Fruit fly (Drosophila melanogaster) whole organism, embryonic: Measurements from ENCODE around the gene fry.

Experiments used
- Asciz ChIP-seq: fragments of 200-800 bp; sonication (Bioruptor generic); optimal IDR thresholded peaks from 2 replicates; lab custom pipeline; 2017; ENCODE audit warnings: missing biosample characterization, mild to moderate bottlenecking, missing genetic modification characterization, missing genetic modification reagents
- Blimp-1 ChIP-seq: fragments of 200-800 bp; sonication (Bioruptor generic); optimal IDR thresholded peaks from 3 replicates; lab custom pipeline; 2018; ENCODE audit warnings: missing biosample characterization, missing genetic modification characterization, mild to moderate bottlenecking, moderate library complexity, missing genetic modification reagents
- CG11247 ChIP-seq: fragments of 200-800 bp; sonication (Bioruptor generic); IDR thresholded peaks from 2 replicates; pipeline ENCODE4 v1.3.6; 2022; ENCODE audit warnings: missing biosample characterization, missing genetic modification characterization
- CG12071 ChIP-seq: fragments of 200-800 bp; sonication (Bioruptor generic); optimal IDR thresholded peaks from 3 replicates; lab custom pipeline; 2018; ENCODE audit warnings: missing biosample characterization, mild to moderate bottlenecking, missing genetic modification characterization
- CG12104 ChIP-seq: fragments of 200-800 bp; sonication (Bioruptor generic); optimal IDR thresholded peaks from 3 replicates; lab custom pipeline; 2016; ENCODE audit warnings: missing biosample characterization, missing genetic modification characterization
- CG12299 ChIP-seq: fragments of 200-800 bp; sonication (Bioruptor generic); optimal IDR thresholded peaks from 2 replicates; lab custom pipeline; 2018; ENCODE audit warnings: missing biosample characterization, mild to moderate bottlenecking, missing genetic modification characterization
- CG13894 ChIP-seq: fragments of 200-800 bp; sonication (Bioruptor generic); optimal IDR thresholded peaks from 3 replicates; lab custom pipeline; 2018; ENCODE audit warnings: missing biosample characterization, mild to moderate bottlenecking, missing genetic modification characterization, moderate library complexity
- CG1602 ChIP-seq: fragments of 200-800 bp; sonication (Bioruptor generic); optimal IDR thresholded peaks from 3 replicates; lab custom pipeline; 2016; ENCODE audit warnings: missing biosample characterization, missing genetic modification characterization
- CG17186 ChIP-seq: fragments of 200-800 bp; sonication (Bioruptor generic); optimal IDR thresholded peaks from 3 replicates; lab custom pipeline; 2017; ENCODE audit warnings: missing biosample characterization, missing genetic modification reagents, missing genetic modification characterization
- CG17385 ChIP-seq: fragments of 200-800 bp; sonication (Bioruptor generic); optimal IDR thresholded peaks from 3 replicates; lab custom pipeline; 2018; ENCODE audit warnings: missing biosample characterization, mild to moderate bottlenecking, missing genetic modification characterization
- CG17568 ChIP-seq: fragments of 200-800 bp; sonication (Bioruptor generic); optimal IDR thresholded peaks from 2 replicates; lab custom pipeline; 2018; ENCODE audit warnings: missing biosample characterization, mild to moderate bottlenecking, missing genetic modification characterization, moderate library complexity
- CG17612 ChIP-seq: fragments of 200-800 bp; sonication (Bioruptor generic); IDR thresholded peaks from 2 replicates; pipeline ENCODE4 v1.3.6; 2022; ENCODE audit warnings: missing biosample characterization, missing genetic modification characterization
- CG17912 ChIP-seq: fragments of 200-800 bp; sonication (Bioruptor generic); optimal IDR thresholded peaks from 2 replicates; lab custom pipeline; 2018; ENCODE audit warnings: missing biosample characterization, mild to moderate bottlenecking, missing genetic modification characterization
- CG2199 ChIP-seq: fragments of 200-800 bp; sonication (Bioruptor generic); IDR thresholded peaks from 3 replicates; pipeline ENCODE4 v1.3.6; 2022; ENCODE audit warnings: missing biosample characterization, missing genetic modification characterization
- CG2875 ChIP-seq: fragments of 200-800 bp; sonication (Bioruptor generic); optimal IDR thresholded peaks from 2 replicates; lab custom pipeline; 2017; ENCODE audit warnings: missing biosample characterization, mild to moderate bottlenecking, missing genetic modification characterization, missing genetic modification reagents
- CG30403 ChIP-seq: fragments of 200-800 bp; sonication (Bioruptor generic); optimal IDR thresholded peaks from 3 replicates; lab custom pipeline; 2016; ENCODE audit warnings: missing biosample characterization, missing genetic modification characterization
- CG3726 ChIP-seq: fragments of 200-800 bp; sonication (Bioruptor generic); IDR thresholded peaks from 3 replicates; pipeline ENCODE4, ENCODE4 v1.3.6; 2022; ENCODE audit warnings: missing biosample characterization, missing genetic modification characterization
- CG3847 ChIP-seq: fragments of 200-800 bp; sonication (Bioruptor generic); IDR thresholded peaks from 2 replicates; pipeline ENCODE4 v1.3.6; 2022; ENCODE audit warnings: missing biosample characterization, missing genetic modification characterization
- CG43689 ChIP-seq: fragments of 200-800 bp; sonication (Bioruptor generic); IDR thresholded peaks from 2 replicates; pipeline ENCODE4 v1.3.6; 2022; ENCODE audit warnings: missing biosample characterization, missing genetic modification characterization
- CG4617 ChIP-seq: fragments of 200-800 bp; sonication (Bioruptor generic); optimal IDR thresholded peaks from 3 replicates; lab custom pipeline; 2016; ENCODE audit warnings: missing biosample characterization, missing genetic modification characterization, borderline replicate concordance
- CG8290 ChIP-seq, 3 experiments: fragments of 200-800 bp; sonication (Bioruptor generic); optimal IDR thresholded peaks; 2 replicates each; lab custom pipeline; 2016 to 2019; ENCODE audit warnings: missing biosample characterization in 3 of 3, missing genetic modification characterization in 3 of 3, mild to moderate bottlenecking in 2 of 3, moderate library complexity in 1 of 3
- CG9727 ChIP-seq: fragments of 200-800 bp; sonication (Bioruptor generic); optimal IDR thresholded peaks from 3 replicates; lab custom pipeline; 2017; ENCODE audit warnings: missing biosample characterization, mild to moderate bottlenecking, missing genetic modification characterization
- D19B ChIP-seq: fragments of 200-800 bp; sonication (Bioruptor generic); optimal IDR thresholded peaks from 2 replicates; lab custom pipeline; 2017; ENCODE audit warnings: missing biosample characterization, mild to moderate bottlenecking, missing genetic modification characterization
- Deaf1 ChIP-seq: fragments of 200-800 bp; optimal IDR thresholded peaks from 3 replicates; lab custom pipeline; 2019; ENCODE audit warnings: missing biosample characterization, mild to moderate bottlenecking, missing genetic modification characterization, moderate library complexity
- Doc2 ChIP-seq: fragments of 200-800 bp; sonication (Bioruptor generic); IDR thresholded peaks from 2 replicates; pipeline ENCODE4 v1.3.6; 2022; ENCODE audit warnings: missing biosample characterization, missing genetic modification characterization
- Ets65A ChIP-seq: fragments of 200-800 bp; sonication (Bioruptor generic); peaks from one replicate; lab custom pipeline; 2016; ENCODE audit warnings: missing biosample characterization, missing genetic modification characterization
- Ets97D ChIP-seq: fragments of 200-800 bp; sonication (Bioruptor generic); optimal IDR thresholded peaks from 3 replicates; lab custom pipeline; 2016; ENCODE audit warnings: missing biosample characterization, missing genetic modification characterization
- HLH4C ChIP-seq: fragments of 200-800 bp; sonication (Bioruptor generic); IDR thresholded peaks from 3 replicates; pipeline ENCODE4 v1.3.6; 2022; ENCODE audit warnings: missing biosample characterization, missing genetic modification characterization; ENCODE audit not compliant: partially characterized antibody
- Meics ChIP-seq: fragments of 200-800 bp; sonication (Bioruptor generic); optimal IDR thresholded peaks from 2 replicates; lab custom pipeline; 2017; ENCODE audit warnings: missing biosample characterization, mild to moderate bottlenecking, missing genetic modification characterization
- Myb ChIP-seq: fragments of 200-800 bp; sonication (Bioruptor generic); optimal IDR thresholded peaks from 2 replicates; lab custom pipeline; 2016; ENCODE audit warnings: missing biosample characterization, missing genetic modification characterization
- Nf-YC ChIP-seq: fragments of 200-800 bp; optimal IDR thresholded peaks from 3 replicates; lab custom pipeline; 2019; ENCODE audit warnings: missing biosample characterization, mild to moderate bottlenecking, missing genetic modification characterization, moderate library complexity
- Rfx ChIP-seq: fragments of 200-800 bp; sonication (Bioruptor generic); IDR thresholded peaks from 2 replicates; pipeline ENCODE4 v1.3.6; 2022; ENCODE audit warnings: missing biosample characterization, missing genetic modification characterization
- bcd ChIP-seq: fragments of 200-800 bp; sonication (Bioruptor generic); optimal IDR thresholded peaks from 2 replicates; lab custom pipeline; 2017; ENCODE audit warnings: missing biosample characterization, mild to moderate bottlenecking, missing genetic modification characterization
- bsh ChIP-seq, 2 experiments: fragments of 200-800 bp; sonication (Bioruptor generic); optimal IDR thresholded peaks; 2 replicates each; lab custom pipeline; 2017 to 2018; ENCODE audit warnings: mild to moderate bottlenecking in 2 of 2, missing biosample characterization in 2 of 2, missing genetic modification characterization in 2 of 2, moderate library complexity in 1 of 2
- croc ChIP-seq: fragments of 200-800 bp; sonication (Bioruptor generic); conservative IDR thresholded peaks from 3 replicates; pipeline ENCODE4 v1.3.6; 2022; ENCODE audit warnings: missing biosample characterization, missing genetic modification characterization
- danr ChIP-seq: fragments of 200-800 bp; sonication (Bioruptor generic); IDR thresholded peaks from 2 replicates; pipeline ENCODE4 v1.3.6; 2022; ENCODE audit warnings: missing biosample characterization, missing genetic modification characterization
- ewg ChIP-seq: fragments of 200-800 bp; sonication (Bioruptor generic); optimal IDR thresholded peaks from 3 replicates; lab custom pipeline; 2017; ENCODE audit warnings: mild to moderate bottlenecking, missing biosample characterization, missing genetic modification reagents, missing genetic modification characterization
- fd96Cb ChIP-seq: fragments of 200-800 bp; sonication (Bioruptor generic); optimal IDR thresholded peaks from 2 replicates; lab custom pipeline; 2018; ENCODE audit warnings: missing biosample characterization, mild to moderate bottlenecking, missing genetic modification characterization, moderate library complexity
- gsb ChIP-seq: fragments of 200-800 bp; sonication (Bioruptor generic); IDR thresholded peaks from 2 replicates; pipeline ENCODE4 v1.3.6; 2022; ENCODE audit warnings: missing biosample characterization, missing genetic modification characterization
- maf-S ChIP-seq: fragments of 200-800 bp; sonication (Bioruptor generic); optimal IDR thresholded peaks from 2 replicates; lab custom pipeline; 2016; ENCODE audit warnings: missing biosample characterization, missing genetic modification characterization
- mld ChIP-seq: fragments of 200-800 bp; sonication (Bioruptor generic); IDR thresholded peaks from 3 replicates; pipeline ENCODE4 v1.3.6; 2022; ENCODE audit warnings: missing biosample characterization, missing genetic modification characterization; ENCODE audit not compliant: partially characterized antibody
- otp ChIP-seq: fragments of 200-800 bp; sonication (Bioruptor generic); IDR thresholded peaks from 3 replicates; pipeline ENCODE4, ENCODE4 v1.3.6; 2022; ENCODE audit warnings: missing biosample characterization, missing genetic modification characterization
- peb ChIP-seq: fragments of 200-800 bp; sonication (Bioruptor generic); IDR thresholded peaks from 2 replicates; pipeline ENCODE4 v1.3.6; 2022; ENCODE audit warnings: missing biosample characterization, missing genetic modification characterization
- ranshi ChIP-seq: fragments of 200-800 bp; sonication (Bioruptor generic); IDR thresholded peaks from 2 replicates; pipeline ENCODE4 v1.3.6; 2022; ENCODE audit warnings: missing biosample characterization, missing genetic modification characterization
- sima ChIP-seq: fragments of 200-800 bp; sonication (Bioruptor generic); optimal IDR thresholded peaks from 2 replicates; lab custom pipeline; 2016; ENCODE audit warnings: missing biosample characterization, missing genetic modification characterization
- trem ChIP-seq: fragments of 200-800 bp; optimal IDR thresholded peaks from 3 replicates; lab custom pipeline; 2019; ENCODE audit warnings: missing biosample characterization, mild to moderate bottlenecking, missing genetic modification characterization, moderate library complexity
- tup ChIP-seq: fragments of 200-800 bp; sonication (Bioruptor generic); optimal IDR thresholded peaks from 2 replicates; lab custom pipeline; 2016; ENCODE audit warnings: missing biosample characterization, mild to moderate bottlenecking, missing genetic modification characterization, moderate library complexity
- twi ChIP-seq: fragments of 200-800 bp; optimal IDR thresholded peaks from 2 replicates; lab custom pipeline; 2019; ENCODE audit warnings: missing biosample characterization, mild to moderate bottlenecking, missing genetic modification characterization, moderate library complexity
- unpg ChIP-seq: fragments of 200-800 bp; sonication (Bioruptor generic); optimal IDR thresholded peaks from 3 replicates; lab custom pipeline; 2018; ENCODE audit warnings: missing biosample characterization, mild to moderate bottlenecking, missing genetic modification characterization, moderate library complexity
- wdn ChIP-seq: fragments of 200-800 bp; sonication (Bioruptor generic); IDR thresholded peaks from 2 replicates; pipeline ENCODE4 v1.3.6; 2022; ENCODE audit warnings: missing biosample characterization, missing genetic modification characterization

Gene fry

dm6 chr3L:9718929-9719328 is 40.0 kb upstream of the fry start, which contains the start of the genes CG18178 and CG14174 (continued):
- no peak for TF ChIP-seq CG17568
- peak; percentile 82 for TF ChIP-seq trem (tag; lab: Kevin White, UChicago)
- peak in 1 of 2 experiments; percentile 72 for TF ChIP-seq bsh (GFP tag; optimal IDR thresholded peaks at IDR 0.05; lab: Kevin White, UChicago)
- TF ChIP-seq CG12104 (GFP tag; lab: Kevin White, UChicago), result peak; percentile 28
- TF ChIP-seq CG11247, result peak; percentile 61; the same call in 1 of the 2 replicates
- no peak for TF ChIP-seq CG43689
- no peak for TF ChIP-seq peb
- TF ChIP-seq CG1602 (GFP tag; lab: Kevin White, UChicago), result peak; percentile 71
- peak; percentile 82 for TF ChIP-seq Nf-YC (tag; lab: Kevin White, UChicago)
- no peak for TF ChIP-seq Myb (GFP tag; lab: Kevin White, UChicago)
- no peak for TF ChIP-seq CG17612
- TF ChIP-seq CG12299 (tag; lab: Kevin White, UChicago), result no peak
- TF ChIP-seq D19B (GFP tag; lab: Kevin White, UChicago), result no peak
- TF ChIP-seq CG4617 (GFP tag; lab: Kevin White, UChicago), result peak; percentile 69
- TF ChIP-seq Doc2 (GFP tag; lab: Robert Waterston, UW), result no peak
- TF ChIP-seq mld (GFP tag; lab: Robert Waterston, UW), result no peak
- TF ChIP-seq bcd (GFP tag; lab: Kevin White, UChicago), result peak; percentile 65
- TF ChIP-seq CG13894 (tag; lab: Kevin White, UChicago), result peak; percentile 78
- TF ChIP-seq Meics (GFP tag; lab: Kevin White, UChicago), result peak; percentile 48
- TF ChIP-seq danr, result 0 out of 2 replicates have a peak, but pooled peaks have one; percentile 12
- no peak for TF ChIP-seq HLH4C
- peak; percentile 76 for TF ChIP-seq twi (tag; lab: Kevin White, UChicago)
- peak; percentile 60 for TF ChIP-seq CG30403 (GFP tag; lab: Kevin White, UChicago)
- TF ChIP-seq otp (GFP tag; lab: Robert Waterston, UW), result no peak
- peak; percentile 56 for TF ChIP-seq unpg (GFP tag; lab: Kevin White, UChicago)
- TF ChIP-seq Deaf1, result no peak
- TF ChIP-seq CG2875, result no peak
- TF ChIP-seq CG8290 (GFP tag; optimal IDR thresholded peaks at IDR 0.05; lab: Kevin White, UChicago), result peak; percentile 65
- TF ChIP-seq CG8290 (tag; optimal IDR thresholded peaks at IDR 0.05; lab: Kevin White, UChicago), result no peak
- peak; percentile 66 for TF ChIP-seq CG17385 (GFP tag; lab: Kevin White, UChicago)
- no peak for TF ChIP-seq CG3726 (GFP tag; lab: Robert Waterston, UW)
- TF ChIP-seq fd96Cb (tag; lab: Kevin White, UChicago), result peak; percentile 63
- TF ChIP-seq gsb (GFP tag; lab: Robert Waterston, UW), result no peak
- TF ChIP-seq Asciz (GFP tag; lab: Kevin White, UChicago), result no peak
- TF ChIP-seq ewg (GFP tag; lab: Kevin White, UChicago), result peak; percentile 34
- TF ChIP-seq CG17912, result no peak
- peak; percentile 64 for TF ChIP-seq Ets65A
- peak; percentile 85 for TF ChIP-seq Rfx
- TF ChIP-seq CG9727 (GFP tag; lab: Kevin White, UChicago), result peak; percentile 56
- peak; percentile 62 for TF ChIP-seq Blimp-1 (GFP tag; lab: Kevin White, UChicago)
- TF ChIP-seq tup (GFP tag; lab: Kevin White, UChicago), result no peak
- TF ChIP-seq CG17186 (GFP tag; lab: Kevin White, UChicago), result peak; percentile 40
- no peak for TF ChIP-seq CG12071 (GFP tag; lab: Kevin White, UChicago)
- TF ChIP-seq CG2199 (GFP tag; lab: Robert Waterston, UW), result no peak
- peak; percentile 50; the same call in 1 of the 2 replicates for TF ChIP-seq ranshi (GFP tag; lab: Robert Waterston, UW)
- no peak for TF ChIP-seq sima (GFP tag; lab: Kevin White, UChicago)
- TF ChIP-seq CG3847 (GFP tag; lab: Robert Waterston, UW), result peak; percentile 78
- no peak for TF ChIP-seq maf-S
- TF ChIP-seq Ets97D (GFP tag; lab: Kevin White, UChicago), result peak; percentile 11
- TF ChIP-seq wdn (GFP tag; lab: Robert Waterston, UW), result no peak
- peak; percentile 59; the same call in 2 of the 3 replicates for TF ChIP-seq croc (GFP tag; lab: Robert Waterston, UW)
